Fruit fly (Drosophila melanogaster) whole organism: Measurements from ENCODE around the gene pon.
A peak's percentile ranks its signal among the peaks of the same experiment; 100 is the strongest.

Experiments used
- CG8478 ChIP-seq: fragments of >200 bp; optimal IDR thresholded peaks from 2 replicates; lab custom pipeline; 2018; ENCODE audit warnings: inconsistent platforms
- Dll ChIP-seq: fragments of >200 bp; optimal IDR thresholded peaks from 2 replicates; lab custom pipeline; 2017
- EcR ChIP-seq, 2 experiments: fragments of >200 bp; optimal IDR thresholded peaks; 2 replicates each; lab custom pipeline; 2017; ENCODE audit warnings: missing biosample characterization in 2 of 2, missing genetic modification characterization in 2 of 2, missing genetic modification reagents in 2 of 2
- pan ChIP-seq: fragments of >200 bp; optimal IDR thresholded peaks from 2 replicates; lab custom pipeline; 2017
- psq ChIP-seq: fragments of >200 bp; optimal IDR thresholded peaks from 2 replicates; lab custom pipeline; 2017
- usp ChIP-seq: fragments of >200 bp; optimal IDR thresholded peaks from 2 replicates; lab custom pipeline; 2017; ENCODE audit warnings: missing biosample characterization, missing genetic modification characterization, mixed read lengths

The pon gene

dm6 chrX:4635856-4636486 is at the start of gene pon, which contains the start of gene Alms1a:
TSS of gene pon (plus strand) at chrX:4636318.
TSS of gene Alms1a (minus strand) at chrX:4636004.
- TF ChIP-seq usp: no peak
- TF ChIP-seq EcR (GFP tag; optimal IDR thresholded peaks at IDR 0.05; lab: Kevin White, UChicago): no peak
- no peak for TF ChIP-seq psq
- no peak for TF ChIP-seq Dll (lab: Kevin White, UChicago)
- no peak for TF ChIP-seq CG8478
- no peak for TF ChIP-seq pan (lab: Kevin White, UChicago)

dm6 chrX:4587584-4587983 is 48.5 kb upstream of the pon start:
- no peak for TF ChIP-seq EcR (GFP tag; optimal IDR thresholded peaks at IDR 0.05; lab: Kevin White, UChicago)
- no peak for TF ChIP-seq Dll (lab: Kevin White, UChicago)
- no peak for TF ChIP-seq pan (lab: Kevin White, UChicago)
- no peak for TF ChIP-seq usp
- no peak for TF ChIP-seq psq
- no peak for TF ChIP-seq CG8478

dm6 chrX:4588981-4589380 is 47.1 kb upstream of the pon start:
- TF ChIP-seq psq: no peak
- TF ChIP-seq EcR (GFP tag; optimal IDR thresholded peaks at IDR 0.05; lab: Kevin White, UChicago): no peak
- TF ChIP-seq Dll (lab: Kevin White, UChicago): no peak
- no peak for TF ChIP-seq usp
- no peak for TF ChIP-seq pan (lab: Kevin White, UChicago)
- TF ChIP-seq CG8478: no peak

- TF ChIP-seq CG8478 (peak; percentile 35), Dll (lab: Kevin White, UChicago) (no peak)
These were observed 46.0 kb upstream of the pon start for dm6 chrX:4589951-4590771.

dm6 chrX:4590772-4591064 is 45.4 kb upstream of the pon start:
- no peak for TF ChIP-seq EcR (GFP tag; optimal IDR thresholded peaks at IDR 0.05; lab: Kevin White, UChicago)
- no peak for TF ChIP-seq pan (lab: Kevin White, UChicago)
- TF ChIP-seq Dll (lab: Kevin White, UChicago): no peak
- TF ChIP-seq CG8478: no peak
- TF ChIP-seq psq: no peak
- no peak for TF ChIP-seq usp

- TF ChIP-seq usp: no peak
- no peak for TF ChIP-seq CG8478
- no peak for TF ChIP-seq pan (lab: Kevin White, UChicago)
- no peak for TF ChIP-seq psq
- TF ChIP-seq Dll (lab: Kevin White, UChicago): no peak
- no peak for TF ChIP-seq EcR (GFP tag; optimal IDR thresholded peaks at IDR 0.05; lab: Kevin White, UChicago)
These were observed 43.9 kb upstream of the pon start for dm6 chrX:4592258-4592657.

- TF ChIP-seq EcR (GFP tag; optimal IDR thresholded peaks at IDR 0.05; lab: Kevin White, UChicago): no peak
- no peak for TF ChIP-seq psq
- no peak for TF ChIP-seq usp
These were observed 39.5 kb upstream of the pon start for dm6 chrX:4596467-4597183.

dm6 chrX:4599897-4600469 is 36.1 kb upstream of the pon start:
- TF ChIP-seq Dll (lab: Kevin White, UChicago) (no peak), psq (no peak), EcR (GFP tag; optimal IDR thresholded peaks at IDR 0.05; lab: Kevin White, UChicago) (no peak), pan (lab: Kevin White, UChicago) (no peak), CG8478 (no peak), usp (no peak)

- TF ChIP-seq CG8478: no peak
- no peak for TF ChIP-seq psq
- no peak for TF ChIP-seq EcR (GFP tag; optimal IDR thresholded peaks at IDR 0.05; lab: Kevin White, UChicago)
- TF ChIP-seq pan (lab: Kevin White, UChicago): no peak
- no peak for TF ChIP-seq usp
- TF ChIP-seq Dll (lab: Kevin White, UChicago): no peak
These were observed 32.0 kb upstream of the pon start for dm6 chrX:4604107-4604506.

- TF ChIP-seq usp (no peak), EcR (GFP tag; optimal IDR thresholded peaks at IDR 0.05; lab: Kevin White, UChicago) (no peak), CG8478 (no peak), Dll (lab: Kevin White, UChicago) (no peak), pan (lab: Kevin White, UChicago) (no peak), psq (no peak)
These were observed 31.6 kb upstream of the pon start for dm6 chrX:4604553-4604952.

- TF ChIP-seq pan (lab: Kevin White, UChicago): no peak
- TF ChIP-seq EcR (GFP tag; optimal IDR thresholded peaks at IDR 0.05; lab: Kevin White, UChicago): no peak
- TF ChIP-seq Dll (lab: Kevin White, UChicago): no peak
- TF ChIP-seq CG8478: no peak
- no peak for TF ChIP-seq psq
- TF ChIP-seq usp: no peak
These were observed 30.8 kb upstream of the pon start for dm6 chrX:4605313-4605712.

- TF ChIP-seq psq (no peak), CG8478 (no peak), EcR (GFP tag; optimal IDR thresholded peaks at IDR 0.05; lab: Kevin White, UChicago) (no peak), pan (lab: Kevin White, UChicago) (no peak), usp (no peak), Dll (lab: Kevin White, UChicago) (no peak)
These were observed 29.7 kb upstream of the pon start for dm6 chrX:4606447-4606846.
